Worm (Caenorhabditis elegans): Measurements from ENCODE around the gene F59A6.3.

The F59A6.3 gene

DNA sequence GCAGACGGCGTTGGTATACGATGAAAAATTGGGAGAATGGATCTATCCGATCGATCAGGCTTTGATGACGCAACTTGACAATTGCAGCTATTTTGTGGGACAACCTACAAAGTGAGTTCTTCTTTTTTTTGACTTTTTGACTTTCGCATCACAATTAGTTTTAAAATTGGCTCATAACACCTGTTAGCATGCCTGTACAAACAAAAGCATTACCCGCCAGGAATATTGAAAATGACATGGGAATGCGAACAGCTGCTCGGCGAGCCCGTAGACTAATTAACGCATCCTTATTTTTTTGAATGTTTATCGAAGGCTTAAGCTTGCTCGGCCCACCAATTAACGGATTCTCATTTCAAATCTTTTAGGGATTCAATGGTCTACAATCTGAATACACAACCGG lies 20.9 kb upstream of the F59A6.3 start:
- no peak for TF ChIP-seq nhr-20 (tag; optimal IDR thresholded peaks at IDR 0.05)
- no peak for TF ChIP-seq ceh-63 (GFP tag; optimal IDR thresholded peaks at IDR 0.05)
- no peak for TF ChIP-seq lin-39 (tag; optimal IDR thresholded peaks at IDR 0.05)

DNA sequence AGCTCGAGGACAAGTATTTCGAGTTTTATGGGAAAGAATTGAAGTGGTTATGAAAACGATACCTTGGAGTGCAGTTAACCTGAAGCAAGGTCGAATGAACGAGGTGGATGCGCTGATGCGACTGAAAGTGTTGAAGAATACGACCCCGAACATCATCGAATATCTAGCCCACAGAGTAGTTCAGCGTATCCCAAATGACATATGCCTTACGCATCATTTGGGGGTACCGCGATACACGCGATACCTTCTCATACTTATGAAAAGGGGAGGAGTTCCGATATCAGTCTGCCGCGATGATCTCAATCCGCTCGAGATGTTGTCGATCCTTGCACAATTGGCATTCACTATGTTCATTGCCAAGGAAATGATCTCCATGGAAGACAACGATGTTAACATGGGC lies 18.3 kb upstream of the F59A6.3 start, which contains the start of gene T27F7.12:
Gene T27F7.12, plus strand, starts transcription at position 301 of the 400 bp plus-strand sequence.
- TF ChIP-seq aly-2 (tag; optimal IDR thresholded peaks at IDR 0.05), result no peak
- no peak for TF ChIP-seq lin-15B (tag; optimal IDR thresholded peaks at IDR 0.05)
- no peak for TF ChIP-seq nhr-47 (tag; optimal IDR thresholded peaks at IDR 0.05)
- no peak for TF ChIP-seq F16B12.6 (tag; optimal IDR thresholded peaks at IDR 0.05)
- no peak for TF ChIP-seq tlp-1 (tag; optimal IDR thresholded peaks at IDR 0.05)
- TF ChIP-seq pqm-1 (tag; optimal IDR thresholded peaks at IDR 0.05), result no peak
- no peak for TF ChIP-seq lin-39 (tag; optimal IDR thresholded peaks at IDR 0.05)
- TF ChIP-seq egl-13 (tag; optimal IDR thresholded peaks at IDR 0.05), result no peak
- no peak for TF ChIP-seq ets-5 (GFP tag; IDR thresholded peaks at IDR 0.05)
- TF ChIP-seq nhr-28 (tag; optimal IDR thresholded peaks at IDR 0.05), result no peak
- TF ChIP-seq nhr-19 (GFP tag; conservative IDR thresholded peaks at IDR 0.05), result no peak
- no peak for TF ChIP-seq mab-9 (GFP tag; IDR thresholded peaks at IDR 0.05)
- no peak for TF ChIP-seq nhr-77 (tag; optimal IDR thresholded peaks at IDR 0.05)
- no peak for TF ChIP-seq mef-2 (tag; optimal IDR thresholded peaks at IDR 0.05)
- no peak for TF ChIP-seq tbx-2 (tag; optimal IDR thresholded peaks at IDR 0.05)
- TF ChIP-seq hpl-2 (GFP tag; optimal IDR thresholded peaks at IDR 0.05), result no peak
- no peak for TF ChIP-seq rnt-1 (tag; optimal IDR thresholded peaks at IDR 0.05)

DNA sequence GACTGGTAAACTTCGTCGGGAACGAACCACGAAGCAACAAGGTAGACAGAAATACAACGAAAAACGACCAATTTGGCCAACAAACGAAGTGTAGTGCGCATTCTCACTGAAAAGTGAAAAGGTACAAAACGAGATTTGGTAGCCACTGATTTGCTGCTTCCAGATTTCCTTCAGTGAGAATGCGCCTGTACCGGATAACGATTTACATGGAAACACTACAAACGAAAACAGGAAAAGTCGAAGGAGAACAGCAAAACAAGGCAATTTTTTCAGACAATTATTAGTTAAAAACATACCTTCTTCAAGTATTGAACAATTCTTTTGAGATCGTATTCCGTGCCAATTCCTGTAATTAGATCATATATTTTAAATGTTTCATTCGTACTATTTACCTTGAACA lies 15.2 kb upstream of the F59A6.3 start, which contains the start of gene pigb-1:
Gene pigb-1, minus strand, starts transcription at position 101 of the 400 bp plus-strand sequence.
- no peak for TF ChIP-seq lin-35 (GFP tag; optimal IDR thresholded peaks at IDR 0.05)
- no peak for TF ChIP-seq efl-1 (optimal IDR thresholded peaks at IDR 0.05)
- no peak for TF ChIP-seq efl-1 (GFP tag; optimal IDR thresholded peaks at IDR 0.05 in 1 of 2)
- no peak for TF ChIP-seq ama-1 (optimal IDR thresholded peaks at IDR 0.05)
- no peak for TF ChIP-seq lin-14 (GFP tag; optimal IDR thresholded peaks at IDR 0.05)
- no peak for TF ChIP-seq nhr-85 (tag)
- no peak for TF ChIP-seq hlh-4 (tag; optimal IDR thresholded peaks at IDR 0.05)
- TF ChIP-seq nhr-76 (tag; optimal IDR thresholded peaks at IDR 0.05), result no peak

DNA sequence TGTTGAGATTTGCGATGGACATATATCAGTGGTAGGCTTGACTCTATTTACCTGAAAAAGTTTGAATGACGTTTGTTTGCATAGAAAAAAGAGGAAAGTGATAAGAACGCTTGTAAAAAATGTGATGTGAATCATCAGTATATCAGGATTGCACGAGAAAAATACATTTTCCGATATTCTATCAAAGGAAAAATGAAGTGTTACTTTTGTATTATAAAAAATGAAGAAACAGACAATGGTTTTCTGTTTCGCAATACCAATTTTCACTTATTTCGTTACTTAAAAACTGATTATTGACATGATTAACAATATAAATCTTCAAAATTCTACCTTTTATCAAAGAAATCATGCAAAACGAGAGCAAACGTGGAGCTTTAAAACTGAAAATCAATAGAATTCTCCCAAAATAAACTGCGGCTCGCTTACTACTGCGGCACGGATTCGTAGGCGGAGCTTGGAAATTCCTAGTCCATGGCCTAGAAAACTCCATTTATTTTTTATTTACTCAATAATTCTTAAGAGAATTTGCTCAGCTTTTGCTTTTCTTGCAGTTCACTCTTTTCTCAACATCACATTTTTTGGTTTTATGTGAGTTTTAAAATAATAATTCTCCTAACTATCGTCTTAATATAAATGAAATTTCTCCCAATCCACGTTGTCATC lies 14.5 kb upstream of the F59A6.3 start, which contains the start of the genes eif-1 and vps-24:
Gene eif-1, minus strand, starts transcription at position 51 of the 663 bp plus-strand sequence.
Gene vps-24, plus strand, starts transcription at position 469 of the 663 bp plus-strand sequence.
- TF ChIP-seq aha-1 (tag; optimal IDR thresholded peaks at IDR 0.05), result no peak
- TF ChIP-seq C16A3.4 (tag; optimal IDR thresholded peaks at IDR 0.05), result peak; percentile 30
- TF ChIP-seq Y116A8C.19 (tag; optimal IDR thresholded peaks at IDR 0.05; ENCODE audit: borderline replicate concordance), result no peak
- peak; percentile 30 for TF ChIP-seq dsc-1 (tag; optimal IDR thresholded peaks at IDR 0.05)
- TF ChIP-seq ceh-63 (GFP tag; optimal IDR thresholded peaks at IDR 0.05), result no peak
- peak; percentile 55 to 77 (median 59) for TF ChIP-seq dpl-1 (GFP tag; optimal IDR thresholded peaks at IDR 0.05)
- no peak for TF ChIP-seq unc-130 (tag; optimal IDR thresholded peaks at IDR 0.05)
- TF ChIP-seq isw-1 (GFP tag; IDR thresholded peaks at IDR 0.05), result peak; percentile 39; the same call in 1 of the 2 replicates
- no peak for TF ChIP-seq ceh-8 (GFP tag; optimal IDR thresholded peaks at IDR 0.05)
- no peak for TF ChIP-seq nhr-84 (tag; optimal IDR thresholded peaks at IDR 0.05)
- peak; percentile 47 for TF ChIP-seq snu-23 (GFP tag; optimal IDR thresholded peaks at IDR 0.05)
- no peak for TF ChIP-seq ztf-11 (tag; optimal IDR thresholded peaks at IDR 0.05)
- no peak for TF ChIP-seq zip-4 (GFP tag; optimal IDR thresholded peaks at IDR 0.05)
- TF ChIP-seq nhr-76 (tag; optimal IDR thresholded peaks at IDR 0.05), result no peak
- TF ChIP-seq blmp-1 (tag; optimal IDR thresholded peaks at IDR 0.05), result peak; percentile 12
- no peak for TF ChIP-seq unc-30 (tag; optimal IDR thresholded peaks at IDR 0.05)
- peak; percentile 29 for TF ChIP-seq snpc-4 (tag; optimal IDR thresholded peaks at IDR 0.05)
- no peak for TF ChIP-seq ces-1 (GFP tag; optimal IDR thresholded peaks at IDR 0.05)
- TF ChIP-seq F16B12.6 (tag; optimal IDR thresholded peaks at IDR 0.05), result peak; percentile 24
- no peak for TF ChIP-seq nhr-90 (tag; optimal IDR thresholded peaks at IDR 0.05; ENCODE audit: poor library complexity)
- TF ChIP-seq lin-15B (tag; optimal IDR thresholded peaks at IDR 0.05), result peak; percentile 56
- TF ChIP-seq pqm-1 (tag; optimal IDR thresholded peaks at IDR 0.05), result no peak
- peak; percentile 34 for TF ChIP-seq mep-1 (tag; optimal IDR thresholded peaks at IDR 0.05)
- TF ChIP-seq nhr-11 (tag; optimal IDR thresholded peaks at IDR 0.05), result no peak
- TF ChIP-seq mdl-1 (tag; optimal IDR thresholded peaks at IDR 0.05), result no peak
- TF ChIP-seq grh-1 (GFP tag; IDR thresholded peaks at IDR 0.05), result no peak
- TF ChIP-seq aly-2 (tag; optimal IDR thresholded peaks at IDR 0.05), result no peak
- TF ChIP-seq ama-1 (optimal IDR thresholded peaks at IDR 0.05), result no peak
- TF ChIP-seq ets-5 (GFP tag; IDR thresholded peaks at IDR 0.05), result no peak

All from whole organism, L1 larva.